Worm (Caenorhabditis elegans) whole organism, L1 larva: ENCODE results near the gene C06B3.1.

ENCODE experiments used
- F16B12.6 ChIP-seq: fragments of 150-350 bp; optimal IDR thresholded peaks from 2 replicates; lab custom pipeline; 2014; ENCODE audit warnings: missing biosample characterization, missing genetic modification characterization
- alr-1 ChIP-seq: fragments of 200-800 bp; sonication (Bioruptor generic); optimal IDR thresholded peaks from 2 replicates; lab custom pipeline; 2018; ENCODE audit warnings: borderline replicate concordance, mild to moderate bottlenecking, missing genetic modification characterization, missing compliant biosample characterization
- ama-1 ChIP-seq: fragments of 150-350 bp; optimal IDR thresholded peaks from 2 replicates; lab custom pipeline; 2014
- ceh-90 ChIP-seq: sonication (generic microtip); optimal IDR thresholded peaks from 2 replicates; lab custom pipeline; 2016; ENCODE audit warnings: missing genetic modification characterization, missing compliant biosample characterization
- elt-2 ChIP-seq: sonication (generic microtip); optimal IDR thresholded peaks from 2 replicates; lab custom pipeline; 2016; ENCODE audit warnings: missing genetic modification characterization, mild to moderate bottlenecking, inconsistent platforms, missing compliant biosample characterization, missing genetic modification reagents
- nhr-237 ChIP-seq: fragments of 150-350 bp; optimal IDR thresholded peaks from 2 replicates; lab custom pipeline; 2014; ENCODE audit warnings: missing biosample characterization, missing genetic modification characterization
- nhr-28 ChIP-seq: fragments of 150-350 bp; optimal IDR thresholded peaks from 2 replicates; lab custom pipeline; 2014; ENCODE audit warnings: missing biosample characterization, missing genetic modification characterization
- nhr-47 ChIP-seq: sonication (generic microtip); optimal IDR thresholded peaks from 2 replicates; lab custom pipeline; 2016; ENCODE audit warnings: mild to moderate bottlenecking, missing genetic modification characterization, moderate library complexity, missing compliant biosample characterization
- snpc-4 ChIP-seq: fragments of 150-350 bp; optimal IDR thresholded peaks from 2 replicates; lab custom pipeline; 2014; ENCODE audit warnings: missing biosample characterization, missing genetic modification characterization
- zag-1 ChIP-seq: fragments of 150-350 bp; optimal IDR thresholded peaks from 2 replicates; lab custom pipeline; 2014; ENCODE audit warnings: missing biosample characterization, missing genetic modification characterization

DNA sequence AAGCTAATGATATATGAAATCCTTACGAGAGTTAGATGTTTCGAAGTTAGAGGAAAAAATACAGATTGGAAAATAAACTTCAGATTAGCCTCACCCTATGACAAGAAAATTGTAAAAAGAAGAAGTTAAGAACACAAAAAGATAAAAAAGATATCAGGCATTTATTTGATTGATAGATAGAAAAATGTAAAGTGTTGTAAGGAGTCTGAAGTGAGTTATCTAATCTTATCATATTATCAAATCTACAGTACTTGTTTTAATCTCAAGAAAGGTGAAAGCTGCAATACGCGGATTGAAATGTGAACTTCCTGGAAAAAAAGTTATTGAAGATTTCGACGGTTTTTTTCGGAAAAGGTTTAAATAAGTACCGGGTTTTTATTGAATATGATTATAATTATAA is 32.8 kb downstream of the C06B3.1 start:
- TF ChIP-seq snpc-4 (tag; lab: Kevin White, UChicago): no peak
- no peak for TF ChIP-seq nhr-28
- TF ChIP-seq ama-1 (lab: Kevin White, UChicago): no peak
- no peak for TF ChIP-seq zag-1 (tag; lab: Kevin White, UChicago)
- no peak for TF ChIP-seq ceh-90 (tag; lab: Kevin White, UChicago)
- no peak for TF ChIP-seq alr-1 (tag; lab: Kevin White, UChicago)
- no peak for TF ChIP-seq elt-2 (tag; lab: Kevin White, UChicago)
- TF ChIP-seq nhr-47 (tag; lab: Kevin White, UChicago): no peak
- no peak for TF ChIP-seq nhr-237 (tag; lab: Kevin White, UChicago)
- TF ChIP-seq F16B12.6: no peak
